Worm (Caenorhabditis elegans) whole organism, early embryonic: ENCODE data around the gene Y52E8A.6.

ENCODE experiments used
- B0310.2 ChIP-seq: sonication (generic microtip); optimal IDR thresholded peaks from 2 replicates; lab custom pipeline; 2016; ENCODE audit warnings: mild to moderate bottlenecking, missing genetic modification characterization, missing compliant biosample characterization
- F13C5.2 ChIP-seq: sonication (generic microtip); optimal IDR thresholded peaks from 2 replicates; lab custom pipeline; 2017; ENCODE audit warnings: mild to moderate bottlenecking, missing genetic modification characterization, inconsistent platforms, missing compliant biosample characterization
- ama-1 ChIP-seq: fragments of 150-350 bp; optimal IDR thresholded peaks from 2 replicates; lab custom pipeline; 2014
- ceh-36 ChIP-seq: sonication (generic microtip); optimal IDR thresholded peaks from 2 replicates; lab custom pipeline; 2016; ENCODE audit warnings: missing genetic modification characterization, inconsistent platforms, missing compliant biosample characterization
- hmg-4 ChIP-seq: fragments of 200-800 bp; sonication (Bioruptor generic); optimal IDR thresholded peaks from 2 replicates; lab custom pipeline; 2018; ENCODE audit warnings: mild to moderate bottlenecking, missing genetic modification characterization, missing compliant biosample characterization
- hnd-1 ChIP-seq: sonication (generic microtip); optimal IDR thresholded peaks from 2 replicates; lab custom pipeline; 2016; ENCODE audit warnings: missing genetic modification characterization, missing compliant biosample characterization
- scrt-1 ChIP-seq: fragments of 200-800 bp; sonication (Bioruptor generic); IDR thresholded peaks from 2 replicates; pipeline ENCODE4 v1.3.6; 2022; ENCODE audit warnings: missing genetic modification characterization, missing compliant biosample characterization

DNA sequence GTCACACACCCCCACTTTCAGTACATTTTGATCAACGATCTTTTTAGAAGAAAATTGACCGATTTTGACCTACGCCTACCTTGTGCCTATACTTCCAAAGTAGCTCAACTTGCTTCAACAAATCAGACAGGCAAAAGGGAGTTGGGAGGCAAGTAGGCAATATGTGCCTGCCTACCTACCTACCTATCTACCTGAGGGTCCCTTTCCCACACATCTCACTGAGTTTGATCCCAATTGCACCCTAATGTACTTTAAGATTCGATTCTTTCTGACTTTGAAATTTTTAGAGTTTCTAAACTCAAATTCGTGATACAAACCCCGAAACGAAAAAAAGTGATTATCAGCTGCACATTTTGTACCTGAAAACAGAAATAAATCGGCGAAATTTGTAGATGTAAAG is 52.1 kb downstream of the Y52E8A.6 start:
- TF ChIP-seq hnd-1 (tag; lab: Kevin White, UChicago) (no peak), ama-1 (lab: Kevin White, UChicago) (no peak), F13C5.2 (tag; lab: Kevin White, UChicago) (no peak), B0310.2 (tag; lab: Kevin White, UChicago) (no peak), hmg-4 (GFP tag; lab: Kevin White, UChicago) (no peak), ceh-36 (tag; lab: Kevin White, UChicago) (no peak), scrt-1 (GFP tag; lab: Robert Waterston, UW) (no peak)
